Worm (Caenorhabditis elegans) whole organism, L4 larva: ENCODE results near the gene scl-6.

ENCODE experiments used
- F44E2.7 ChIP-seq: fragments of 200-800 bp; sonication (Bioruptor generic); IDR thresholded peaks from 2 replicates; pipeline ENCODE4 v2.1.2; 2022; ENCODE audit warnings: missing genetic modification characterization, missing compliant biosample characterization
- R02D3.7 ChIP-seq: fragments of 150-350 bp; sonication (generic microtip); optimal IDR thresholded peaks from 3 replicates; lab custom pipeline; 2014; ENCODE audit warnings: missing biosample characterization, missing genetic modification characterization
- hmg-1.1 ChIP-seq: fragments of 200-800 bp; sonication (Bioruptor generic); IDR thresholded peaks from 2 replicates; pipeline ENCODE4 v1.3.6; 2022; ENCODE audit warnings: missing genetic modification reagents, missing genetic modification characterization, missing compliant biosample characterization
- lin-39 ChIP-seq: fragments of 150-350 bp; optimal IDR thresholded peaks from 2 replicates; lab custom pipeline; 2014; ENCODE audit warnings: missing biosample characterization, missing genetic modification reagents, missing genetic modification characterization
- lsy-2 ChIP-seq, 2 experiments: fragments of 150-350 bp in 1 of 2; sonication (generic microtip) in 1 of 2; optimal IDR thresholded peaks; 2 replicates each; lab custom pipeline; 2014 to 2017; ENCODE audit warnings: missing biosample characterization in 2 of 2, missing genetic modification characterization in 2 of 2
- nhr-77 ChIP-seq: fragments of 150-350 bp; optimal IDR thresholded peaks from 2 replicates; lab custom pipeline; 2014; ENCODE audit warnings: missing biosample characterization, missing genetic modification characterization
- tra-1 ChIP-seq: fragments of 200-800 bp; sonication (Bioruptor generic); IDR thresholded peaks from 2 replicates; pipeline ENCODE4 v1.3.6; 2022; ENCODE audit warnings: missing genetic modification reagents, missing genetic modification characterization, missing compliant biosample characterization
- unc-62 ChIP-seq, 3 experiments: fragments of 150-350 bp in 1 of 3; sonication (generic microtip); optimal IDR thresholded peaks in 2 of 3; peaks in 1 of 3; 1 replicate in 1 of 3; 2 replicates in 2 of 3; lab custom pipeline; 2014 to 2017; ENCODE audit warnings: missing biosample characterization in 3 of 3, missing genetic modification characterization in 3 of 3, missing genetic modification reagents in 3 of 3, missing genotype in 1 of 3
- ztf-11 ChIP-seq: fragments of 150-350 bp; optimal IDR thresholded peaks from 2 replicates; lab custom pipeline; 2014; ENCODE audit warnings: missing biosample characterization, missing genetic modification characterization

DNA sequence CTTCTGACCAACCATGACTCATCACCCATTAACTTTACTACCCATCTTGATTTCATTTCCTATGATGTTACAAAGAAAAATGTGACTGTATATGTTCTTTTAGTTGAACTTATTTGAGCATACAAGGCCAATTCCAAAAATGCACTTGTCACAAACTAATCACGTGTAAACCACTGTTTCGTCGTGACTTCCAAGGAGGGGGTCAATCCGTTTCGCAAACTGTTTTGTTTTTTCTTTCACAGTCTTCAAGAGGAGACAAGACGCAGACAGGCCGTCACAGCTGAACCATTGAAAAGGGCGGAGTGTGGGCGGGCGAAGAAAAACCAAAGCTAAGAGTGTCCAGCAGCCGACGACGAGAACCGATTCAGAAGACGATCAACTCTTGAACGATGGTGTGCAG is 10.6 kb downstream of the scl-6 start, which contains the start of gene C39E9.8:
- TF ChIP-seq ztf-11 (tag; lab: Kevin White, UChicago), result no peak
- TF ChIP-seq lsy-2 (tag; optimal IDR thresholded peaks at IDR 0.05; lab: Kevin White, UChicago), result no peak
- TF ChIP-seq tra-1 (GFP tag; lab: Robert Waterston, UW), result no peak
- TF ChIP-seq hmg-1.1, result no peak
- TF ChIP-seq lin-39 (tag; lab: Kevin White, UChicago), result no peak
- TF ChIP-seq nhr-77 (tag; lab: Kevin White, UChicago), result no peak
- no peak for TF ChIP-seq R02D3.7 (tag; lab: Kevin White, UChicago)
- no peak for TF ChIP-seq unc-62 (GFP tag; optimal IDR thresholded peaks at IDR 0.05 in 1 of 2; lab: Kevin White, UChicago)
- TF ChIP-seq unc-62 (tag; optimal IDR thresholded peaks at IDR 0.05; lab: Kevin White, UChicago), result no peak
- no peak for TF ChIP-seq F44E2.7
